Fruit fly (Drosophila melanogaster) whole organism, prepupa: ENCODE data around the gene Nepl3.

ENCODE experiments used
- CG10669 ChIP-seq: fragments of 200-800 bp; sonication (Bioruptor generic); optimal IDR thresholded peaks from 3 replicates; lab custom pipeline; 2018; ENCODE audit warnings: missing biosample characterization, mild to moderate bottlenecking, missing genetic modification characterization, moderate library complexity
- CG11294 ChIP-seq: fragments of 200-800 bp; sonication (Bioruptor generic); IDR thresholded peaks from 2 replicates; pipeline ENCODE4 v1.3.6; 2022; ENCODE audit warnings: missing biosample characterization, missing genetic modification characterization
- CG15336 ChIP-seq: fragments of 200-800 bp; sonication (Bioruptor generic); IDR thresholded peaks from 2 replicates; pipeline ENCODE4 v1.3.6; 2022; ENCODE audit warnings: missing biosample characterization, missing genetic modification characterization
- CG16779 ChIP-seq: fragments of 200-800 bp; sonication (Bioruptor generic); optimal IDR thresholded peaks from 3 replicates; lab custom pipeline; 2017; ENCODE audit warnings: missing biosample characterization, mild to moderate bottlenecking, missing genetic modification characterization
- CG3032 ChIP-seq: fragments of 200-800 bp; optimal IDR thresholded peaks from 2 replicates; lab custom pipeline; 2019; ENCODE audit warnings: missing biosample characterization, mild to moderate bottlenecking, missing genetic modification characterization, moderate library complexity
- CG31627 ChIP-seq: fragments of 200-800 bp; sonication (Bioruptor generic); optimal IDR thresholded peaks from 3 replicates; lab custom pipeline; 2016; ENCODE audit warnings: missing biosample characterization, missing genetic modification characterization
- CG32006 ChIP-seq: fragments of 200-800 bp; sonication (Bioruptor generic); optimal IDR thresholded peaks from 3 replicates; lab custom pipeline; 2017; ENCODE audit warnings: missing biosample characterization, mild to moderate bottlenecking, missing genetic modification characterization
- CG3919 ChIP-seq: fragments of 200-800 bp; sonication (Bioruptor generic); optimal IDR thresholded peaks from 3 replicates; lab custom pipeline; 2016; ENCODE audit warnings: missing biosample characterization, missing genetic modification characterization
- CG4318 ChIP-seq: fragments of 200-800 bp; sonication (Bioruptor generic); optimal IDR thresholded peaks from 3 replicates; lab custom pipeline; 2017; ENCODE audit warnings: missing biosample characterization, mild to moderate bottlenecking, missing genetic modification characterization
- CG6163 ChIP-seq: fragments of 200-800 bp; sonication (Bioruptor generic); IDR thresholded peaks from 3 replicates; pipeline ENCODE4 v1.3.6; 2022; ENCODE audit warnings: missing biosample characterization, missing genetic modification characterization
- CG6276 ChIP-seq: fragments of 200-800 bp; sonication (Bioruptor generic); optimal IDR thresholded peaks from 2 replicates; lab custom pipeline; 2017; ENCODE audit warnings: missing biosample characterization, mild to moderate bottlenecking, missing genetic modification characterization
- CG6808 ChIP-seq: fragments of 200-800 bp; sonication (Bioruptor generic); optimal IDR thresholded peaks from 3 replicates; lab custom pipeline; 2017; ENCODE audit warnings: missing biosample characterization, missing genetic modification characterization, mild to moderate bottlenecking, moderate library complexity, missing genetic modification reagents
- CG7368 ChIP-seq: fragments of 200-800 bp; sonication (Bioruptor generic); optimal IDR thresholded peaks from 3 replicates; lab custom pipeline; 2016; ENCODE audit warnings: missing biosample characterization, missing genetic modification characterization
- CG8119 ChIP-seq: fragments of 200-800 bp; sonication (Bioruptor generic); IDR thresholded peaks from 3 replicates; pipeline ENCODE4 v1.3.6; 2022; ENCODE audit warnings: missing biosample characterization, missing genetic modification characterization
- CG8319 ChIP-seq: fragments of 200-800 bp; sonication (Bioruptor generic); optimal IDR thresholded peaks from 3 replicates; lab custom pipeline; 2016; ENCODE audit warnings: missing biosample characterization, missing genetic modification characterization
- CG8632 ChIP-seq: fragments of 200-800 bp; sonication (Bioruptor generic); optimal IDR thresholded peaks from 3 replicates; lab custom pipeline; 2016; ENCODE audit warnings: missing biosample characterization, missing genetic modification characterization
- Eip75B ChIP-seq: fragments of 200-800 bp; sonication (Bioruptor generic); optimal IDR thresholded peaks from 3 replicates; lab custom pipeline; 2016; ENCODE audit warnings: missing biosample characterization, missing genetic modification characterization
- Eip78C ChIP-seq: fragments of 200-800 bp; sonication (Bioruptor generic); peaks from one replicate; lab custom pipeline; 2016; ENCODE audit warnings: missing biosample characterization, missing genetic modification characterization
- Eip93F ChIP-seq: fragments of 200-800 bp; sonication (Bioruptor generic); optimal IDR thresholded peaks from 2 replicates; lab custom pipeline; 2016; ENCODE audit warnings: missing biosample characterization, mild to moderate bottlenecking, missing genetic modification characterization
- Ets21C ChIP-seq: fragments of 200-800 bp; sonication (Bioruptor generic); optimal IDR thresholded peaks from 3 replicates; lab custom pipeline; 2016; ENCODE audit warnings: missing biosample characterization, missing genetic modification characterization
- Ets96B ChIP-seq: fragments of 200-800 bp; optimal IDR thresholded peaks from 2 replicates; lab custom pipeline; 2019; ENCODE audit warnings: missing biosample characterization, mild to moderate bottlenecking, missing genetic modification characterization, moderate library complexity
- Hr39 ChIP-seq: fragments of 200-800 bp; sonication (Bioruptor generic); optimal IDR thresholded peaks from 2 replicates; lab custom pipeline; 2016; ENCODE audit warnings: missing biosample characterization, missing genetic modification characterization
- OdsH ChIP-seq: fragments of 200-800 bp; sonication (Bioruptor generic); optimal IDR thresholded peaks from 3 replicates; lab custom pipeline; 2016; ENCODE audit warnings: missing biosample characterization, missing genetic modification characterization
- Smox ChIP-seq: fragments of 200-800 bp; sonication (Bioruptor generic); optimal IDR thresholded peaks from 3 replicates; lab custom pipeline; 2016; ENCODE audit warnings: missing biosample characterization, missing genetic modification characterization
- Sox102F ChIP-seq: fragments of 200-800 bp; sonication (Bioruptor generic); optimal IDR thresholded peaks from 2 replicates; lab custom pipeline; 2016; ENCODE audit warnings: missing biosample characterization, mild to moderate bottlenecking, missing genetic modification characterization
- Sox14 ChIP-seq: fragments of 200-800 bp; sonication (Bioruptor generic); optimal IDR thresholded peaks from 3 replicates; lab custom pipeline; 2016; ENCODE audit warnings: missing biosample characterization, missing genetic modification characterization
- achi ChIP-seq: fragments of 200-800 bp; sonication (Bioruptor generic); optimal IDR thresholded peaks from 3 replicates; lab custom pipeline; 2016; ENCODE audit warnings: missing biosample characterization, missing genetic modification characterization
- acj6 ChIP-seq: fragments of 200-800 bp; sonication (Bioruptor generic); optimal IDR thresholded peaks from 3 replicates; lab custom pipeline; 2016; ENCODE audit warnings: missing biosample characterization, missing genetic modification characterization
- dac ChIP-seq: fragments of 200-800 bp; sonication (Bioruptor generic); optimal IDR thresholded peaks from 2 replicates; lab custom pipeline; 2017; ENCODE audit warnings: missing biosample characterization, mild to moderate bottlenecking, missing genetic modification characterization
- dsx ChIP-seq: fragments of 200-800 bp; optimal IDR thresholded peaks from 3 replicates; lab custom pipeline; 2019; ENCODE audit warnings: missing biosample characterization, mild to moderate bottlenecking, missing genetic modification characterization, moderate library complexity; ENCODE audit not compliant: poor library complexity, severe bottlenecking
- eg ChIP-seq: fragments of 200-800 bp; sonication (Bioruptor generic); IDR thresholded peaks from 3 replicates; pipeline ENCODE4 v1.3.6; 2022; ENCODE audit warnings: missing biosample characterization, missing genetic modification characterization
- esn ChIP-seq: fragments of 200-800 bp; sonication (Bioruptor generic); optimal IDR thresholded peaks from 2 replicates; lab custom pipeline; 2016; ENCODE audit warnings: missing biosample characterization, mild to moderate bottlenecking, missing genetic modification characterization, moderate library complexity
- fd59A ChIP-seq: fragments of 200-800 bp; sonication (Bioruptor generic); optimal IDR thresholded peaks from 2 replicates; lab custom pipeline; 2017; ENCODE audit warnings: missing biosample characterization, mild to moderate bottlenecking, missing genetic modification characterization, missing genetic modification reagents
- fd85E ChIP-seq: fragments of 200-800 bp; sonication (Bioruptor generic); optimal IDR thresholded peaks from 3 replicates; lab custom pipeline; 2016; ENCODE audit warnings: missing biosample characterization, missing genetic modification characterization
- fkh ChIP-seq: fragments of 200-800 bp; sonication (Bioruptor generic); optimal IDR thresholded peaks from 3 replicates; lab custom pipeline; 2017; ENCODE audit warnings: missing biosample characterization, mild to moderate bottlenecking, missing genetic modification characterization, moderate library complexity
- net ChIP-seq: fragments of 200-800 bp; sonication (Bioruptor generic); optimal IDR thresholded peaks from 3 replicates; lab custom pipeline; 2016; ENCODE audit warnings: missing biosample characterization, missing genetic modification characterization
- pdm3 ChIP-seq: fragments of 200-800 bp; sonication (Bioruptor generic); optimal IDR thresholded peaks from 3 replicates; lab custom pipeline; 2016; ENCODE audit warnings: missing biosample characterization, missing genetic modification characterization
- spab ChIP-seq: fragments of 200-800 bp; sonication (Bioruptor generic); optimal IDR thresholded peaks from 2 replicates; lab custom pipeline; 2017; ENCODE audit warnings: missing biosample characterization, mild to moderate bottlenecking, missing genetic modification characterization, missing genetic modification reagents
- vri ChIP-seq: fragments of 200-800 bp; sonication (Bioruptor generic); optimal IDR thresholded peaks from 3 replicates; lab custom pipeline; 2016; ENCODE audit warnings: missing biosample characterization, mild to moderate bottlenecking, missing genetic modification characterization

Nepl3 gene

dm6 chr2L:5009306-5010030 lies 48.6 kb downstream of the Nepl3 start, which contains the start of gene Rtnl1 (continued):
- TF ChIP-seq CG4318 (GFP tag; lab: Kevin White, UChicago), result no peak
- no peak for TF ChIP-seq pdm3
- no peak for TF ChIP-seq fd59A (GFP tag; lab: Kevin White, UChicago)
- no peak for TF ChIP-seq Ets96B (tag; lab: Kevin White, UChicago)
- no peak for TF ChIP-seq CG8632 (GFP tag; lab: Kevin White, UChicago)
- no peak for TF ChIP-seq CG6276 (GFP tag; lab: Kevin White, UChicago)
- TF ChIP-seq achi (GFP tag; lab: Kevin White, UChicago), result no peak
- peak; percentile 4 for TF ChIP-seq dsx
- no peak for TF ChIP-seq CG7368 (GFP tag; lab: Kevin White, UChicago)
- no peak for TF ChIP-seq Eip93F (GFP tag; lab: Kevin White, UChicago)
- TF ChIP-seq CG11294, result no peak
- TF ChIP-seq dac, result no peak
- TF ChIP-seq CG8319 (GFP tag; lab: Kevin White, UChicago), result no peak
- TF ChIP-seq Eip78C (GFP tag; lab: Kevin White, UChicago), result peak; percentile 79
- no peak for TF ChIP-seq OdsH (GFP tag; lab: Kevin White, UChicago)
- peak; percentile 1 for TF ChIP-seq CG16779 (tag; lab: Kevin White, UChicago)
- no peak for TF ChIP-seq Sox102F (GFP tag; lab: Kevin White, UChicago)
- TF ChIP-seq Eip75B (GFP tag; lab: Kevin White, UChicago), result no peak
- TF ChIP-seq Smox (GFP tag; lab: Kevin White, UChicago), result no peak
- no peak for TF ChIP-seq fd85E (GFP tag; lab: Kevin White, UChicago)
- TF ChIP-seq CG10669 (GFP tag; lab: Kevin White, UChicago), result no peak
- TF ChIP-seq Sox14 (GFP tag; lab: Kevin White, UChicago), result peak; percentile 23
- TF ChIP-seq Hr39 (GFP tag; lab: Kevin White, UChicago), result no peak
- no peak for TF ChIP-seq acj6 (GFP tag; lab: Kevin White, UChicago)
- no peak for TF ChIP-seq CG8119 (GFP tag; lab: Robert Waterston, UW)
- TF ChIP-seq fkh (GFP tag; lab: Kevin White, UChicago), result no peak
- TF ChIP-seq net (GFP tag; lab: Kevin White, UChicago), result no peak

DNA sequence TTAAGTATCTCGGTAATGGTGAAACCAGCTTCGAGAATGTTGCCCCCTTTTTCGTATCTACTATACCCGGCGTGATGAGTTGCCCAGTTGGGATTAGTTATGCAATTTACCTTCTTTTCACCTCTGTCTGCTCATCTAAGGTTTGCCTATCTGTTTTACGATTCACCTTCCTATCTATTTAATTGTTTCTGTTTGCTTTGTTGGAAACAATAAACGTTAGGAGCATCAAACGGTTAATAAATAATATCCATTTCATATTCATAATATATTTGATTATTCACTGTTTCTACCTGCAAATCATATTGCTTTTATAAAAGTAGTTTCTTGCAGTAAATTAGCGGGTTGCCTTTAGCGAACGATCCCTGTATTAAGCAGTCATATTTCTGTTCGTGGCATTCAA lies 50.8 kb downstream of the Nepl3 start:
- TF ChIP-seq acj6 (GFP tag; lab: Kevin White, UChicago), result no peak
- peak; percentile 9 for TF ChIP-seq OdsH (GFP tag; lab: Kevin White, UChicago)
- no peak for TF ChIP-seq CG6808 (GFP tag; lab: Kevin White, UChicago)
- no peak for TF ChIP-seq CG8632 (GFP tag; lab: Kevin White, UChicago)
- peak; percentile 24 for TF ChIP-seq pdm3
- TF ChIP-seq eg (GFP tag; lab: Robert Waterston, UW), result 0 out of 3 replicates have a peak, but pooled peaks have one; percentile 11
- TF ChIP-seq CG15336 (GFP tag; lab: Robert Waterston, UW), result 0 out of 2 replicates have a peak, but pooled peaks have one; percentile 15
- peak; percentile 8 for TF ChIP-seq fkh (GFP tag; lab: Kevin White, UChicago)
- no peak for TF ChIP-seq CG31627 (GFP tag; lab: Kevin White, UChicago)
- TF ChIP-seq esn (GFP tag; lab: Kevin White, UChicago), result peak; percentile 9
- TF ChIP-seq CG3032 (tag; lab: Kevin White, UChicago), result no peak
- TF ChIP-seq CG32006, result peak; percentile 7
- peak; percentile 69 for TF ChIP-seq Eip78C (GFP tag; lab: Kevin White, UChicago)
- no peak for TF ChIP-seq Ets21C (GFP tag; lab: Kevin White, UChicago)
- TF ChIP-seq CG6163 (GFP tag; lab: Robert Waterston, UW), result peak; percentile 20; the same call in 1 of the 3 replicates
- TF ChIP-seq vri (GFP tag; lab: Kevin White, UChicago), result peak; percentile 52
- no peak for TF ChIP-seq spab (GFP tag; lab: Kevin White, UChicago)
- no peak for TF ChIP-seq fd85E (GFP tag; lab: Kevin White, UChicago)
- peak; percentile 16 for TF ChIP-seq CG3919
